Worm (Caenorhabditis elegans): ENCODE results near the gene Y43F8C.7.

Gene Y43F8C.7

DNA sequence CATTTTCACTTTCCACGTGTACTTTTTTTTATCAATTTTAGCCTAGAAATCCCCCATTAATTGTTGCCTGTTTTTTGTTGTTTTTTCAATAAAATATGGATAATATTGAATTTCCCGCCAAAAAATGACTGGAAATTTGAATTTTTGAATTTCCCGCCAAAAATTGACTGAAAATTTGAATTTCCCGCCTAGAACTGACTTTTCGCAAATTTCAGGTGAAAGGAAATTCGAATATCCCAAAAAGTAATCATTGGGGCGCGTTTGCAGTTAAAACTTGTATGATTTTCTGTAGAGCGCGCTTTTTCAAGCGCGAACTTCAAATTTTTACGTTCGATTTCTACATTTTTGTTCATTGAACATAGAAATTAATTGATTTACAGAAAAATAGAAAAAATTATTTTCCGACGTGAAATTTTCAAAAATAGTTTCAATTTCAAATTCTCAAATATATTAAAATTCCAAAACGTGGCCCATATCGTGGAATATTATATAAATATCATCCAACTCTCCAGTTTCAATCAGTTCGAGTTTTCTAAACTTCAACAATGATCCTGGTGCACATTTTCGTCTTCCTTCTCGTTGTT is 1.8 kb upstream of the Y43F8C.7 start, which contains the start of gene Y43F8C.9:
Gene Y43F8C.9, plus strand, starts transcription at position 534 of the 584 bp plus-strand sequence.
- TF ChIP-seq W03F9.2 (tag; optimal IDR thresholded peaks at IDR 0.05) = no peak
- no peak for TF ChIP-seq him-1 (tag; optimal IDR thresholded peaks at IDR 0.05)

DNA sequence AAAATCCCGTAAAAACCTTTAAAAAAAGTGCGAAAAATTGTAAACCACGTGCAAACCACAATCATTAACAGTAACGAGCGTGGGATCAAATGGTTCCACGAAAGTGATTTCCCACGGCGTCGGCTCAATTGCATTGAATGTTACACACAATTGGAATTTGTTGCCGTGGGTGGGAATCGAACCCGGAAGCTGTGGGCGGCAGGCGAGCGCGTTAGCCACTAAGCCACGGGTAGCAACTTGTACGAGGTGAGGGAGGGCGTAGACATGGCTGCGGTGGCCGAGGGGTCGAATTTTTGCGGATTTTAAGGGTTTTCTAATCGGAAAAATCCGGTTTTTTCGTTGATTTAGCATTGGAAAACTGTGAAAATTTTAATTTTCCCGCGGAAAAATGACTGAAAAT is 815 bp downstream of the Y43F8C.7 start:
- peak; percentile 79 for TF ChIP-seq him-1 (tag; optimal IDR thresholded peaks at IDR 0.05)
- peak; percentile 49 for TF ChIP-seq W03F9.2 (tag; optimal IDR thresholded peaks at IDR 0.05)
- peak; percentile 82 for TF ChIP-seq dao-5 (tag; optimal IDR thresholded peaks at IDR 0.05)

- TF ChIP-seq him-1 (tag; optimal IDR thresholded peaks at IDR 0.05) = no peak
- TF ChIP-seq W03F9.2 (tag; optimal IDR thresholded peaks at IDR 0.05) = no peak
- TF ChIP-seq dao-5 (tag; optimal IDR thresholded peaks at IDR 0.05) = no peak
These were observed 3.0 kb downstream of the Y43F8C.7 start, which contains the start of gene Y43F8C.6 for ce11 chrV:19640808-19641207. TSS of gene Y43F8C.6 (minus strand) at chrV:19640908.

- TF ChIP-seq him-1 (tag; optimal IDR thresholded peaks at IDR 0.05) (no peak), dao-5 (tag; optimal IDR thresholded peaks at IDR 0.05) (no peak), W03F9.2 (tag; optimal IDR thresholded peaks at IDR 0.05) (no peak)
These were observed 5.9 kb downstream of the Y43F8C.7 start for ce11 chrV:19637890-19638289.

- no peak for TF ChIP-seq W03F9.2 (tag; optimal IDR thresholded peaks at IDR 0.05)
- no peak for TF ChIP-seq him-1 (tag; optimal IDR thresholded peaks at IDR 0.05)
- TF ChIP-seq dao-5 (tag; optimal IDR thresholded peaks at IDR 0.05) = no peak
These were observed 7.6 kb downstream of the Y43F8C.7 start for ce11 chrV:19636194-19636584.

ce11 chrV:19634197-19634596 is 9.6 kb downstream of the Y43F8C.7 start:
- no peak for TF ChIP-seq him-1 (tag; optimal IDR thresholded peaks at IDR 0.05)
- TF ChIP-seq W03F9.2 (tag; optimal IDR thresholded peaks at IDR 0.05) = no peak
- TF ChIP-seq dao-5 (tag; optimal IDR thresholded peaks at IDR 0.05) = no peak

- TF ChIP-seq dao-5 (tag; optimal IDR thresholded peaks at IDR 0.05) = no peak
- TF ChIP-seq W03F9.2 (tag; optimal IDR thresholded peaks at IDR 0.05) = no peak
- TF ChIP-seq him-1 (tag; optimal IDR thresholded peaks at IDR 0.05) = no peak
These were observed 10.9 kb downstream of the Y43F8C.7 start for ce11 chrV:19632948-19633347.

DNA sequence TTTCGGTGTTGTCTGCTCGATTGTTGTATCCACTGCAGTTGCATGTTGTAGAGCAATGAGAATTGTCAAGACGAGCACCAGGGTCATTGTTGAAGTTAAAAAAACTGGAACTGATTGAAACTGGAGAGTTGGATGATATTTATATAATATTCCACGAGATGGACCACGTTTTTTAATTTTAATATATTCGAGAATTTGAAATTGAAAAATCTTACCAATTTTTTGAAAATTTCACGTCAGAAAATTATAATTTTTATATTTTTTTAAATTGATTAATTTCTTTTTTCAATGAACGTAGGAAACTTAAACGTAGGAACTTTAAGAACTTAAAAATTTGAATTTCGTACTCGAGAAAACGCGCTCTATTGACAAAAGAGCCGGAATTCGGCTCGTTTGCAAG is 11.3 kb downstream of the Y43F8C.7 start, which contains the start of gene Y43F8C.5:
Gene Y43F8C.5, minus strand, starts transcription at position 101 of the 400 bp plus-strand sequence.
- TF ChIP-seq W03F9.2 (tag; optimal IDR thresholded peaks at IDR 0.05) (no peak), him-1 (tag; optimal IDR thresholded peaks at IDR 0.05) (no peak), dao-5 (tag; optimal IDR thresholded peaks at IDR 0.05) (no peak)

DNA sequence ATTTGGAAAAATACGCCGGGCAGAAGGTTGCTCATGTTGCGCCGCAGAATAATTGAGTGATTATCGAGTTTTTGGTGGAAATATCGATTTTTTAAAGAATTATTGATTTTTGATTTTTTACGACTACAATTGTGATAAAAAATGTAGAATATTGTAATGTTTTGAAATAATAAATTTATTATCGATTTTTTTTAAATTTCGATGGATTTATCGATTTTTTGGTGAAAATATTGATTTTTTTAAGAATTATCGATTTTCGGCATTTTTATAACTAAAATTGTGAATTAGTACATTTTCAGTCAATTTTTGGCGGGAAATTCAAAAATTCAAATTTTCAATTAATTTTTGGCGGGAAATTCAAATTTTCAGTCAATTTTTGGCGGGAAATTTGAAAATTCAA is 13.3 kb downstream of the Y43F8C.7 start:
- TF ChIP-seq W03F9.2 (tag; optimal IDR thresholded peaks at IDR 0.05) (no peak), him-1 (tag; optimal IDR thresholded peaks at IDR 0.05) (no peak), dao-5 (tag; optimal IDR thresholded peaks at IDR 0.05) (no peak)

DNA sequence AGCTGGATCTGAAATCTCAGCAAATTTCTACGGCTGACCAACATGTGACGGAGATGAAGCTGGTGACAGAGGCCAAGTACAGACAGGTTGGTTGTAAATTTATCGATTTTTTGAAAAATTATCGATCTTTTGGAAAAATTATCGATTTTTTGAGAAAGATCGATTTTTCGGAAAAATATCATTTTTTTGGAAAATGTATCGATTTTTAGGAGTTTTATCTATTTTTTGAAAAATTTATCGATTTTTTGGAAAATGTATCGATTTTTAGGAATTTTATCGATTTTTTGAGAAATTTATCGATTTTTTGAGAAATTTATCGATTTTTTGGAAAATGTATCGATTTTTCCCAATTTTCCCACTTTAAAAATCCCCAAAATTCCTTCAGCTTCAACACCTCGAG is 13.9 kb downstream of the Y43F8C.7 start:
- TF ChIP-seq W03F9.2 (tag; optimal IDR thresholded peaks at IDR 0.05) = no peak
- TF ChIP-seq him-1 (tag; optimal IDR thresholded peaks at IDR 0.05) = no peak
- TF ChIP-seq dao-5 (tag; optimal IDR thresholded peaks at IDR 0.05) = no peak

ce11 chrV:19629544-19629943 is 14.3 kb downstream of the Y43F8C.7 start:
- TF ChIP-seq W03F9.2 (tag; optimal IDR thresholded peaks at IDR 0.05) (no peak), him-1 (tag; optimal IDR thresholded peaks at IDR 0.05) (no peak), dao-5 (tag; optimal IDR thresholded peaks at IDR 0.05) (no peak)

ce11 chrV:19625719-19626118 is 18.1 kb downstream of the Y43F8C.7 start:
- TF ChIP-seq him-1 (tag; optimal IDR thresholded peaks at IDR 0.05) (no peak), dao-5 (tag; optimal IDR thresholded peaks at IDR 0.05) (no peak), W03F9.2 (tag; optimal IDR thresholded peaks at IDR 0.05) (no peak)

DNA sequence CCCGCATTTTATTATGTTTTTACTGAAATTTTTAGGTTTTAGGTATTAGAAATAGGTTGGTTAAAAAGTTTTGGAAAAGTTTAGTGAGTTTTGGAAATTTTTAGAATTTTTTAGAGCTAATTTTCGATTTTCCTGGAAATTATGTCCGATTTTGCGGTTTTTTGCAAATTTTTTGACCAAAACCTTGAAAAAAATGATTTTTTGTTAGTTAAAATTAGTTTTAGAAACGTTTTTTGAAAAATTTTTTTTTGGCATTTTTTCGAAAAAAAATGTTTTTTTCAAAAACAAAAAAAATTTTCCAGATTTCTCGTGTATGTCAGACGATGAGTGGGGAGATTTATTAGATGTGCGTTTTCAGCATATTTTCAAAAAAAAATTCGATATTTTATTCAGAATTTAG is 19.1 kb downstream of the Y43F8C.7 start, which contains the start of gene dyf-19:
Gene dyf-19, plus strand, starts transcription at position 301 of the 400 bp plus-strand sequence.
- TF ChIP-seq dao-5 (tag; optimal IDR thresholded peaks at IDR 0.05) = no peak
- TF ChIP-seq him-1 (tag; optimal IDR thresholded peaks at IDR 0.05) = no peak
- TF ChIP-seq W03F9.2 (tag; optimal IDR thresholded peaks at IDR 0.05) = no peak

ce11 chrV:19623523-19624312 is 20.1 kb downstream of the Y43F8C.7 start:
- no peak for TF ChIP-seq him-1 (tag; optimal IDR thresholded peaks at IDR 0.05)
- no peak for TF ChIP-seq dao-5 (tag; optimal IDR thresholded peaks at IDR 0.05)
- TF ChIP-seq W03F9.2 (tag; optimal IDR thresholded peaks at IDR 0.05) = no peak

All from whole organism, L4/young adult.